Worm (Caenorhabditis elegans) whole organism, L1 larva: ENCODE measurements around the gene fnip-2.

Experiments
- C04F5.9 ChIP-seq: sonication (generic microtip); optimal IDR thresholded peaks from 2 replicates; lab custom pipeline; 2016; ENCODE audit warnings: missing genetic modification characterization, missing compliant biosample characterization
- F16B12.6 ChIP-seq: fragments of 150-350 bp; optimal IDR thresholded peaks from 2 replicates; lab custom pipeline; 2014; ENCODE audit warnings: missing biosample characterization, missing genetic modification characterization
- Y116A8C.19 ChIP-seq: sonication (generic microtip); optimal IDR thresholded peaks from 2 replicates; lab custom pipeline; 2016; ENCODE audit warnings: missing compliant biosample characterization, missing genetic modification characterization, borderline replicate concordance
- ama-1 ChIP-seq: fragments of 150-350 bp; optimal IDR thresholded peaks from 2 replicates; lab custom pipeline; 2014
- blmp-1 ChIP-seq: fragments of 150-350 bp; optimal IDR thresholded peaks from 2 replicates; lab custom pipeline; 2014; ENCODE audit warnings: missing biosample characterization, missing genetic modification characterization
- ceh-8 ChIP-seq: fragments of 200-800 bp; sonication (Bioruptor generic); optimal IDR thresholded peaks from 2 replicates; lab custom pipeline; 2018; ENCODE audit warnings: mild to moderate bottlenecking, missing genetic modification characterization, moderate library complexity, missing compliant biosample characterization
- efl-1 ChIP-seq, 4 experiments: fragments of 150-350 bp; optimal IDR thresholded peaks in 3 of 4; peaks in 1 of 4; 1 replicate in 1 of 4; 2 replicates in 3 of 4; lab custom pipeline; 2014; ENCODE audit warnings: missing biosample characterization in 2 of 4, missing genetic modification characterization in 2 of 4, missing genetic modification reagents in 2 of 4
- efl-3 ChIP-seq: fragments of 200-800 bp; sonication (Bioruptor generic); optimal IDR thresholded peaks from 2 replicates; lab custom pipeline; 2018; ENCODE audit warnings: mild to moderate bottlenecking, missing genetic modification characterization, missing compliant biosample characterization
- egl-13 ChIP-seq: sonication (generic microtip); optimal IDR thresholded peaks from 2 replicates; lab custom pipeline; 2016; ENCODE audit warnings: missing genotype, missing genetic modification reagents, missing genetic modification characterization, missing compliant biosample characterization
- egl-27 ChIP-seq, 2 experiments: fragments of 150-350 bp in 1 of 2; sonication (generic microtip); optimal IDR thresholded peaks; 3 replicates each; lab custom pipeline; 2017 to 2018; ENCODE audit warnings: missing biosample characterization in 2 of 2, missing genetic modification characterization in 2 of 2, missing genetic modification reagents in 2 of 2
- elt-2 ChIP-seq: sonication (generic microtip); optimal IDR thresholded peaks from 2 replicates; lab custom pipeline; 2016; ENCODE audit warnings: missing genetic modification characterization, mild to moderate bottlenecking, inconsistent platforms, missing compliant biosample characterization, missing genetic modification reagents
- elt-3 ChIP-seq, 6 experiments: fragments of 150-350 bp in 1 of 6; sonication (generic microtip); optimal IDR thresholded peaks; 2 replicates each; lab custom pipeline; 2017 to 2018; ENCODE audit warnings: missing biosample characterization in 6 of 6, missing genetic modification characterization in 6 of 6, inconsistent platforms in 1 of 6
- fkh-4 ChIP-seq: sonication (generic microtip); optimal IDR thresholded peaks from 2 replicates; lab custom pipeline; 2016; ENCODE audit warnings: missing compliant biosample characterization, missing genetic modification characterization, borderline replicate concordance
- grh-1 ChIP-seq: fragments of 200-800 bp; sonication (Bioruptor generic); IDR thresholded peaks from 2 replicates; pipeline ENCODE4 v1.3.6; 2022; ENCODE audit warnings: missing genetic modification reagents, missing genetic modification characterization, missing compliant biosample characterization
- hlh-4 ChIP-seq: sonication (generic microtip); optimal IDR thresholded peaks from 2 replicates; lab custom pipeline; 2016; ENCODE audit warnings: mild to moderate bottlenecking, missing genetic modification characterization, missing compliant biosample characterization
- isw-1 ChIP-seq: fragments of 200-800 bp; sonication (Bioruptor generic); IDR thresholded peaks from 2 replicates; pipeline ENCODE4 v1.3.6; 2022; ENCODE audit warnings: missing genetic modification characterization, missing compliant biosample characterization
- jun-1 ChIP-seq: fragments of 150-350 bp; optimal IDR thresholded peaks from 2 replicates; lab custom pipeline; 2014; ENCODE audit warnings: missing biosample characterization, missing genetic modification reagents, missing genetic modification characterization
- lin-13 ChIP-seq: fragments of 150-350 bp; optimal IDR thresholded peaks from 2 replicates; lab custom pipeline; 2014; ENCODE audit warnings: missing biosample characterization, missing genetic modification reagents, missing genetic modification characterization
- lin-14 ChIP-seq: fragments of 200-800 bp; sonication (Bioruptor generic); optimal IDR thresholded peaks from 2 replicates; lab custom pipeline; 2018; ENCODE audit warnings: mild to moderate bottlenecking, missing genetic modification characterization, moderate library complexity, missing compliant biosample characterization
- lin-39 ChIP-seq: fragments of 150-350 bp; optimal IDR thresholded peaks from 2 replicates; lab custom pipeline; 2014; ENCODE audit warnings: missing biosample characterization, missing genetic modification reagents, missing genetic modification characterization
- mdl-1 ChIP-seq, 2 experiments: fragments of 150-350 bp; optimal IDR thresholded peaks; 2 replicates each; lab custom pipeline; 2014 to 2017; ENCODE audit warnings: missing biosample characterization in 2 of 2, missing genetic modification characterization in 2 of 2, inconsistent platforms in 1 of 2
- mef-2 ChIP-seq: fragments of 150-350 bp; optimal IDR thresholded peaks from 2 replicates; lab custom pipeline; 2014; ENCODE audit warnings: missing biosample characterization, missing genetic modification characterization
- nhr-19 ChIP-seq: fragments of 200-800 bp; sonication (Bioruptor generic); conservative IDR thresholded peaks from 2 replicates; pipeline ENCODE4 v1.3.6; 2022; ENCODE audit warnings: missing genetic modification characterization, missing compliant biosample characterization
- nhr-77 ChIP-seq: fragments of 150-350 bp; optimal IDR thresholded peaks from 2 replicates; lab custom pipeline; 2014; ENCODE audit warnings: missing biosample characterization, missing genetic modification characterization
- nhr-84 ChIP-seq: sonication (generic microtip); optimal IDR thresholded peaks from 2 replicates; lab custom pipeline; 2017; ENCODE audit warnings: missing biosample characterization, missing genetic modification characterization
- nhr-85 ChIP-seq: sonication (generic microtip); peaks from one replicate; lab custom pipeline; 2016; ENCODE audit warnings: missing genetic modification characterization, inconsistent platforms, missing compliant biosample characterization
- nhr-90 ChIP-seq: sonication (generic microtip); optimal IDR thresholded peaks from 2 replicates; lab custom pipeline; 2016; ENCODE audit warnings: mild to moderate bottlenecking, missing genetic modification characterization, missing compliant biosample characterization; ENCODE audit not compliant: poor library complexity
- pag-3 ChIP-seq: sonication (generic microtip); optimal IDR thresholded peaks from 2 replicates; lab custom pipeline; 2017; ENCODE audit warnings: missing genetic modification characterization, mild to moderate bottlenecking, missing compliant biosample characterization, antibody characterized with exemption, borderline replicate concordance; ENCODE audit not compliant: insufficient read depth
- rnt-1 ChIP-seq: sonication (generic microtip); optimal IDR thresholded peaks from 2 replicates; lab custom pipeline; 2016; ENCODE audit warnings: mild to moderate bottlenecking, missing genetic modification characterization, moderate library complexity, missing compliant biosample characterization
- skn-1 ChIP-seq: fragments of 150-350 bp; optimal IDR thresholded peaks from 2 replicates; lab custom pipeline; 2014; ENCODE audit warnings: missing biosample characterization, missing genetic modification characterization
- sox-4 ChIP-seq: sonication (generic microtip); optimal IDR thresholded peaks from 2 replicates; lab custom pipeline; 2016; ENCODE audit warnings: missing genetic modification characterization, missing compliant biosample characterization
- sptf-1 ChIP-seq: fragments of 150-350 bp; optimal IDR thresholded peaks from 2 replicates; lab custom pipeline; 2014; ENCODE audit warnings: missing biosample characterization, missing genetic modification characterization
- tbx-2 ChIP-seq: sonication (generic microtip); optimal IDR thresholded peaks from 2 replicates; lab custom pipeline; 2016; ENCODE audit warnings: missing genetic modification characterization, missing compliant biosample characterization
- unc-30 ChIP-seq: sonication (generic microtip); optimal IDR thresholded peaks from 2 replicates; lab custom pipeline; 2017; ENCODE audit warnings: missing biosample characterization, missing genetic modification characterization
- unc-62 ChIP-seq: fragments of 150-350 bp; optimal IDR thresholded peaks from 2 replicates; lab custom pipeline; 2014; ENCODE audit warnings: missing biosample characterization, missing genetic modification reagents, missing genetic modification characterization
- unc-98 ChIP-seq: fragments of 200-800 bp; sonication (Bioruptor generic); IDR thresholded peaks from 2 replicates; pipeline ENCODE4 v1.3.6; 2022; ENCODE audit warnings: missing genetic modification characterization, missing compliant biosample characterization
- vab-15 ChIP-seq: sonication (generic microtip); optimal IDR thresholded peaks from 2 replicates; lab custom pipeline; 2017; ENCODE audit warnings: missing genotype, mild to moderate bottlenecking, missing genetic modification characterization, missing compliant biosample characterization
- xbp-1 ChIP-seq: sonication (generic microtip); optimal IDR thresholded peaks from 2 replicates; lab custom pipeline; 2016; ENCODE audit warnings: missing genetic modification characterization, missing compliant biosample characterization
- ztf-11 ChIP-seq, 2 experiments: sonication (generic microtip); optimal IDR thresholded peaks; 2 replicates each; lab custom pipeline; 2016 to 2017; ENCODE audit warnings: missing genetic modification characterization in 2 of 2, missing biosample characterization in 1 of 2, missing compliant biosample characterization in 1 of 2
- ztf-4 ChIP-seq: fragments of 150-350 bp; optimal IDR thresholded peaks from 2 replicates; lab custom pipeline; 2014; ENCODE audit warnings: missing biosample characterization, missing genetic modification characterization

fnip-2 gene

ce11 chrIV:2220147-2220546 is 2.5 kb upstream of the fnip-2 start (continued):
- peak in 1 of 6 experiments; percentile 74 for TF ChIP-seq elt-3 (tag; optimal IDR thresholded peaks at IDR 0.05; lab: Kevin White, UChicago)
- TF ChIP-seq nhr-85 (tag; lab: Kevin White, UChicago): peak; percentile 83
- peak in 1 of 2 experiments; percentile 22 for TF ChIP-seq ztf-11 (tag; optimal IDR thresholded peaks at IDR 0.05; lab: Kevin White, UChicago)
- TF ChIP-seq pag-3 (tag; lab: Kevin White, UChicago): no peak
- TF ChIP-seq vab-15 (tag; lab: Kevin White, UChicago): no peak

- TF ChIP-seq efl-1 (optimal IDR thresholded peaks at IDR 0.05; lab: Kevin White, UChicago) (no peak), efl-1 (GFP tag; optimal IDR thresholded peaks at IDR 0.05 in 1 of 2; lab: Kevin White, UChicago) (peak in 1 of 2 experiments; percentile 91), unc-30 (tag; lab: Kevin White, UChicago) (no peak)
These were observed 1.7 kb upstream of the fnip-2 start for ce11 chrIV:2220896-2221295.

- TF ChIP-seq nhr-90 (tag; lab: Kevin White, UChicago): no peak
- TF ChIP-seq lin-39 (tag; lab: Kevin White, UChicago): no peak
- TF ChIP-seq efl-1 (optimal IDR thresholded peaks at IDR 0.05; lab: Kevin White, UChicago): no peak
- TF ChIP-seq efl-1 (GFP tag; optimal IDR thresholded peaks at IDR 0.05 in 1 of 2; lab: Kevin White, UChicago): peak in 1 of 2 experiments; percentile 41
- TF ChIP-seq elt-2: no peak
- peak; percentile 3 for TF ChIP-seq lin-14 (GFP tag; lab: Kevin White, UChicago)
These were observed 1.3 kb upstream of the fnip-2 start for ce11 chrIV:2221350-2221749.

ce11 chrIV:2223144-2223543 is 516 bp downstream of the fnip-2 start:
- TF ChIP-seq skn-1 (tag; lab: Kevin White, UChicago) (no peak), nhr-77 (tag; lab: Kevin White, UChicago) (no peak)

ce11 chrIV:2223685-2224084 is 1.1 kb downstream of the fnip-2 start:
- TF ChIP-seq C04F5.9 (tag; lab: Kevin White, UChicago) (no peak), unc-62 (GFP tag; lab: Kevin White, UChicago) (no peak), ceh-8 (GFP tag; lab: Kevin White, UChicago) (no peak), egl-27 (tag; optimal IDR thresholded peaks at IDR 0.05; lab: Kevin White, UChicago) (no peak), nhr-85 (tag; lab: Kevin White, UChicago) (no peak), ama-1 (lab: Kevin White, UChicago) (no peak), sptf-1 (tag; lab: Kevin White, UChicago) (no peak), ztf-11 (tag; optimal IDR thresholded peaks at IDR 0.05; lab: Kevin White, UChicago) (no peak), Y116A8C.19 (no peak), blmp-1 (tag; lab: Kevin White, UChicago) (no peak), elt-3 (tag; optimal IDR thresholded peaks at IDR 0.05; lab: Kevin White, UChicago) (no peak), hlh-4 (tag; lab: Kevin White, UChicago) (no peak), F16B12.6 (tag; lab: Kevin White, UChicago) (no peak), sox-4 (tag; lab: Kevin White, UChicago) (no peak), tbx-2 (no peak), efl-3 (GFP tag; lab: Kevin White, UChicago) (no peak), unc-98 (GFP tag; lab: Robert Waterston, UW) (no peak), fkh-4 (no peak)

- TF ChIP-seq rnt-1: no peak
- TF ChIP-seq isw-1: no peak
- no peak for TF ChIP-seq mdl-1 (tag; optimal IDR thresholded peaks at IDR 0.05; lab: Kevin White, UChicago)
- no peak for TF ChIP-seq mef-2 (tag; lab: Kevin White, UChicago)
- TF ChIP-seq C04F5.9 (tag; lab: Kevin White, UChicago): no peak
- no peak for TF ChIP-seq vab-15 (tag; lab: Kevin White, UChicago)
- no peak for TF ChIP-seq xbp-1
- no peak for TF ChIP-seq lin-13 (GFP tag; lab: Kevin White, UChicago)
- TF ChIP-seq F16B12.6 (tag; lab: Kevin White, UChicago): no peak
- TF ChIP-seq jun-1 (tag; lab: Kevin White, UChicago): no peak
- TF ChIP-seq efl-3 (GFP tag; lab: Kevin White, UChicago): no peak
- no peak for TF ChIP-seq lin-14 (GFP tag; lab: Kevin White, UChicago)
- TF ChIP-seq egl-13 (tag; lab: Kevin White, UChicago): no peak
- TF ChIP-seq grh-1 (GFP tag; lab: Robert Waterston, UW): no peak
- TF ChIP-seq nhr-90 (tag; lab: Kevin White, UChicago): no peak
- no peak for TF ChIP-seq ztf-4 (tag; lab: Kevin White, UChicago)
- no peak for TF ChIP-seq pag-3 (tag; lab: Kevin White, UChicago)
- no peak for TF ChIP-seq nhr-84 (tag; lab: Kevin White, UChicago)
- no peak for TF ChIP-seq nhr-19 (GFP tag; lab: Robert Waterston, UW)
- TF ChIP-seq, all 84 proteins: peak for 0
These were observed 6.0 kb downstream of the fnip-2 start for ce11 chrIV:2228678-2229077.
